Fruit fly (Drosophila melanogaster): Measurements from ENCODE around the gene Cdc7.

- TF ChIP-seq h (GFP tag; optimal IDR thresholded peaks at IDR 0.05) = no peak
- no peak for TF ChIP-seq psq (GFP tag; optimal IDR thresholded peaks at IDR 0.05)
- no peak for TF ChIP-seq ey (GFP tag; optimal IDR thresholded peaks at IDR 0.05)
- TF ChIP-seq N (GFP tag; optimal IDR thresholded peaks at IDR 0.05) = no peak
- no peak for TF ChIP-seq Hr83 (GFP tag; optimal IDR thresholded peaks at IDR 0.05; ENCODE audit: poor library complexity, severe bottlenecking)
- TF ChIP-seq fru (GFP tag; optimal IDR thresholded peaks at IDR 0.05) = no peak
- no peak for TF ChIP-seq pan (optimal IDR thresholded peaks at IDR 0.05)
- no peak for TF ChIP-seq Dif (GFP tag; optimal IDR thresholded peaks at IDR 0.05; ENCODE audit: partially characterized antibody)
- TF ChIP-seq lola (GFP tag; optimal IDR thresholded peaks at IDR 0.05) = no peak
- TF ChIP-seq Abd-B (GFP tag; optimal IDR thresholded peaks at IDR 0.05) = no peak
- peak; percentile 18 for TF ChIP-seq sv (GFP tag; optimal IDR thresholded peaks at IDR 0.05)
These were observed 32.8 kb upstream of the Cdc7 start for dm6 chrX:6621566-6622006.

All from whole organism, wandering third instar larva.